Fruit fly (Drosophila melanogaster) whole organism, adult: ENCODE results near the gene CG45081.

Experiments
- Crg-1 ChIP-seq: fragments of 200-800 bp; sonication (Bioruptor generic); optimal IDR thresholded peaks from 2 replicates; lab custom pipeline; 2016; ENCODE audit warnings: missing biosample characterization, missing genetic modification characterization
- Hr96 ChIP-seq: fragments of 200-800 bp; sonication (Bioruptor generic); optimal IDR thresholded peaks from 2 replicates; lab custom pipeline; 2016; ENCODE audit warnings: missing biosample characterization, missing genetic modification characterization
- cic ChIP-seq: fragments of 200-800 bp; sonication (Bioruptor generic); optimal IDR thresholded peaks from 2 replicates; lab custom pipeline; 2017; ENCODE audit warnings: missing biosample characterization, mild to moderate bottlenecking, missing genetic modification characterization, moderate library complexity

DNA sequence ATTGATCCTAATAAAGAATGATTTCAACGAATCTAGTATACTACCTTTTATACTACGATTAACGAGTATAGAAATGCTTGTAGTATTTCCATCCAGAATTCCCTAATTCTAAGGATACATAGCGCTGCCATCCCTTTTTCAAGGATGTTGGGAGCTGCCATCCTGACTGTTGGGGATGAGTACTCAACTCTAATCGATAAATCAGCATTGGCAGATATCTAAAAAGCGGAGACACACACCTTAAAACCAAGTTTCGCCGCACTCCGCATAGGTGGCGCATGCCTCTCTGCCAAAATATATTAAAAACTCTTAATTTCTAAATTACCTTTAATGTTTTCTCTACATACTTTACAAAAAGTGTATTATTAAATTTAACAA, 28.4 kb downstream of the CG45081 start, which contains the start of gene fal:
- no peak for TF ChIP-seq cic (GFP tag; lab: Kevin White, UChicago)
- peak; percentile 32 for TF ChIP-seq Hr96
- no peak for TF ChIP-seq Crg-1
